Fruit fly (Drosophila melanogaster): Measurements from ENCODE around the gene pkaap.

pkaap gene

DNA sequence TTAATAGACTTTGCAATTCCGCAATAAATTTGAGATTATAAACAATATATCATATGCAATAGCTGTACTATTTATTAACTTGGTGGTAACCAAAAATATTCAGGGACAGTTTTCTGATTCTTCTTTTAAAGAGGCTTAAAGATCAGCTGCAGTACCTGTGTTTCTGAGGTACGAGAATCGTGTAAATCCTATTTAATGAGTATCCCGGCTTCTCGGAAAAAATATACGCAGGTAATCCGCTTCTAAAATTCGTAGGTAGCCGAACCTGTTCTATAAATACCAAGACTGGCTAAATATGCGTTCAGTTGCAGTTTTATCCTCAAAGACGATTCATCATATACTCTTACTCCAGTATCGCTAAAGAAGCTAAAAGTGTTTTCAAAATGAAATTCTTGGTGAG, 41.5 kb downstream of the pkaap start, which contains the start of gene CG4440:
Gene CG4440 (plus strand): TSS at position 301 of the 400 bp plus-strand sequence.
- TF ChIP-seq GATAd (GFP tag; optimal IDR thresholded peaks at IDR 0.05): no peak
- no peak for TF ChIP-seq HLH106 (tag; optimal IDR thresholded peaks at IDR 0.05)
- no peak for TF ChIP-seq Vsx2 (GFP tag; optimal IDR thresholded peaks at IDR 0.05; ENCODE audit: partially characterized antibody)
- TF ChIP-seq Sp1 (GFP tag; optimal IDR thresholded peaks at IDR 0.05): no peak
- no peak for TF ChIP-seq br (GFP tag; optimal IDR thresholded peaks at IDR 0.05)
- no peak for TF ChIP-seq N (GFP tag; optimal IDR thresholded peaks at IDR 0.05)
- TF ChIP-seq pan (optimal IDR thresholded peaks at IDR 0.05): no peak
- no peak for TF ChIP-seq h (GFP tag; optimal IDR thresholded peaks at IDR 0.05)
- TF ChIP-seq dsf (GFP tag; optimal IDR thresholded peaks at IDR 0.05; ENCODE audit: borderline replicate concordance): no peak
- no peak for TF ChIP-seq foxo (GFP tag; optimal IDR thresholded peaks at IDR 0.05)
- no peak for TF ChIP-seq Hr83 (GFP tag; optimal IDR thresholded peaks at IDR 0.05; ENCODE audit: poor library complexity, severe bottlenecking)
- TF ChIP-seq Rel (GFP tag; optimal IDR thresholded peaks at IDR 0.05): no peak
- no peak for TF ChIP-seq Rel (tag; optimal IDR thresholded peaks at IDR 0.05)
- TF ChIP-seq dmrt93B (GFP tag; optimal IDR thresholded peaks at IDR 0.05): no peak
- no peak for TF ChIP-seq dl (GFP tag; optimal IDR thresholded peaks at IDR 0.05; ENCODE audit: insufficient read depth in 1 of 2, partially characterized antibody in 2 of 2)
- no peak for TF ChIP-seq rgr (GFP tag; optimal IDR thresholded peaks at IDR 0.05)
- TF ChIP-seq usp (GFP tag; optimal IDR thresholded peaks at IDR 0.05): no peak
- no peak for TF ChIP-seq woc (GFP tag; optimal IDR thresholded peaks at IDR 0.05)
- no peak for TF ChIP-seq Abd-B (GFP tag; optimal IDR thresholded peaks at IDR 0.05)
- no peak for TF ChIP-seq sv (GFP tag; optimal IDR thresholded peaks at IDR 0.05)
- no peak for TF ChIP-seq psq (GFP tag; optimal IDR thresholded peaks at IDR 0.05)

DNA sequence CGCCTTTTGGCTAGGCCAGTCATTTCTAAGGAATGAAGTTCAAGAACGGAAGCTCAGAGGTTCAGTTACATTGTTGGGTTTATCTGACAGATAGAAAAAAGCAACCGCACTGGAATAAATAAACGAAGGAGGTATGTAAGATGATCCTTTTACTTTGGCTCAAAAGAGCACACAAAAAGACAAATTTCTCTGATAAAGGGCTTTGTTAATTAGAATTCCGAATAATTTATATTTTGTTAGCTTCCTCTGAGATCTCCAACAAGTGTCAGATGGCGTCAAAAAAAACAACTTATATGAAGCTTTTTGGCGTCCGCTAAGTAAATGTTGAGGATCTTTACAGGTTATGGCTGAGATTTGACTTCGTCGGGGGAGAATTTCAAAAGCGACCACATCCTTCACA, 49.7 kb downstream of the pkaap start, which contains the start of gene CG31817:
Gene CG31817 (minus strand): TSS at position 101 of the 400 bp plus-strand sequence.
- no peak for TF ChIP-seq tai (GFP tag; optimal IDR thresholded peaks at IDR 0.05)

DNA sequence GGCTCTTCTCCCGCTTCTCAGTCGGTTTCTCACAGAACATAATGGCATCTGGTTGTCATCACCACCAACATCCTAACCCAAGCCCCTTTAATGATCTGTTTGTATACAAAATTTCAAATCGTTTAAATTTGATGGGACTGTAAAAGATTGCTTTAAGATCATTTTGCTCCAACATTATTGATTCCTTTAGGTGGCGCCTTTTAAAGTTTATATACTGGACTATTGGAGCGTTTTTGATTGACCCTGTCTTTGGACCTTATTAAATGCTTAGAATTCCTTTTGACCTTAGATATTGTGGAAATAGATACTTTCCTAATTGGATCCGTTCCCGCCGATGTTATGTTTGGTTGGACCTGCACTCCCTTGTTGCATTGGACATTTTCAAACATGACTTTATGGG, 52.2 kb downstream of the pkaap start, which contains the start of gene CG42266:
Gene CG42266 (minus strand): TSS at position 101 of the 400 bp plus-strand sequence.
- TF ChIP-seq sv (GFP tag; optimal IDR thresholded peaks at IDR 0.05) (no peak), Jra (GFP tag; optimal IDR thresholded peaks at IDR 0.05) (no peak), sage (GFP tag; optimal IDR thresholded peaks at IDR 0.05) (no peak), N (GFP tag; optimal IDR thresholded peaks at IDR 0.05) (no peak)
